Fruit fly (Drosophila melanogaster) whole organism, embryonic: ENCODE results near the gene CG32237.

Experiments used
- Bgb ChIP-seq: fragments of 200-800 bp; sonication (Bioruptor generic); IDR thresholded peaks from 2 replicates; pipeline ENCODE4 v1.3.6; 2022; ENCODE audit warnings: missing biosample characterization, missing genetic modification characterization; ENCODE audit not compliant: partially characterized antibody
- CG13624 ChIP-seq: fragments of 200-800 bp; sonication (Bioruptor generic); optimal IDR thresholded peaks from 2 replicates; lab custom pipeline; 2016; ENCODE audit warnings: missing biosample characterization, missing genetic modification characterization
- CG7928 ChIP-seq: fragments of 200-800 bp; sonication (Bioruptor generic); optimal IDR thresholded peaks from 2 replicates; lab custom pipeline; 2017; ENCODE audit warnings: missing biosample characterization, mild to moderate bottlenecking, missing genetic modification characterization
- chm ChIP-seq: fragments of 200-800 bp; sonication (Bioruptor generic); IDR thresholded peaks from 2 replicates; pipeline ENCODE4 v1.3.6; 2022; ENCODE audit warnings: missing biosample characterization, missing genetic modification characterization
- fru ChIP-seq: fragments of >200 bp; optimal IDR thresholded peaks from 2 replicates; lab custom pipeline; 2017
- fu2 ChIP-seq: fragments of 200-800 bp; sonication (Bioruptor generic); optimal IDR thresholded peaks from 2 replicates; lab custom pipeline; 2016; ENCODE audit warnings: missing biosample characterization, missing genetic modification characterization

dm6 chr3L:4896564-4896963 lies 44.3 kb upstream of the CG32237 start, which contains the start of gene CG13705:
- TF ChIP-seq CG7928 (GFP tag; lab: Kevin White, UChicago) (no peak), chm (GFP tag; lab: Robert Waterston, UW) (no peak), fu2 (no peak), Bgb (GFP tag; lab: Robert Waterston, UW) (no peak), fru (lab: Kevin White, UChicago) (no peak), CG13624 (no peak)
